Fruit fly (Drosophila melanogaster): Measurements from ENCODE around the gene ppk22.

The ppk22 gene

DNA sequence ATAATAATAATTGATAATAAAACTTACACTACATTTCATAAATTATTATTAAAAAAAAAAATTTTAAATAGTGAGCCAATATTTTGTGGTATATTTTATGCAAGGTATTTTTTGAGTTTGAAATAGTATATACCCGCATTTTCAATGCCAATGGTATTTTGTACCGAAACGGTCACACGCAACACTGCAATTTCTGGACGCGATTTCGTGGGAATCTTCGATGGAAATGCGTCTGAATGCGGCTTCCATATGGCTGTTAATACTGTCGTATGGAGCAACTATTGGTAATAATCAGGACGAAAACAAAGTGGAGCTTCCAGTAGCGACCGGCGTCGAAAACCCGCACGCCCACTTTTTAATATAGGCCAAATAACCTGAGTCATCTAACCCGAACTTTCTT is 8.2 kb downstream of the ppk22 start, which contains the start of gene Nct:
Nct (plus strand) TSS at position 173 of the 400 bp plus-strand sequence.
- 0 out of 2 replicates have a peak, but pooled peaks have one; percentile 11 for TF ChIP-seq bbx (GFP tag; IDR thresholded peaks at IDR 0.05; ENCODE audit: partially characterized antibody)
- TF ChIP-seq tap (tag; optimal IDR thresholded peaks at IDR 0.05): no peak
- no peak for TF ChIP-seq hbn (GFP tag; IDR thresholded peaks at IDR 0.05; ENCODE audit: partially characterized antibody)
- TF ChIP-seq CG13287 (GFP tag; IDR thresholded peaks at IDR 0.05; ENCODE audit: partially characterized antibody): peak; percentile 35; the same call in 1 of the 2 replicates
- no peak for TF ChIP-seq fd96Cb (tag; optimal IDR thresholded peaks at IDR 0.05)
- peak; percentile 72 for TF ChIP-seq E2f2 (GFP tag; IDR thresholded peaks at IDR 0.05)
- no peak for TF ChIP-seq stc (GFP tag; IDR thresholded peaks at IDR 0.05)
- TF ChIP-seq btn (GFP tag; optimal IDR thresholded peaks at IDR 0.05): no peak
- no peak for TF ChIP-seq aop (GFP tag; IDR thresholded peaks at IDR 0.05)
- TF ChIP-seq CG42726 (GFP tag; IDR thresholded peaks at IDR 0.05; ENCODE audit: partially characterized antibody): no peak
- peak; percentile 43 for TF ChIP-seq YL-1 (GFP tag; optimal IDR thresholded peaks at IDR 0.05)
- TF ChIP-seq zen (tag; optimal IDR thresholded peaks at IDR 0.05): no peak
- no peak for TF ChIP-seq Jarid2 (GFP tag; optimal IDR thresholded peaks at IDR 0.05)
- TF ChIP-seq CG16813 (GFP tag; IDR thresholded peaks at IDR 0.05; ENCODE audit: partially characterized antibody): no peak
- TF ChIP-seq CG9797 (GFP tag; optimal IDR thresholded peaks at IDR 0.05): peak; percentile 72
- no peak for TF ChIP-seq CG3847 (GFP tag; IDR thresholded peaks at IDR 0.05)
- TF ChIP-seq Poxn (GFP tag; IDR thresholded peaks at IDR 0.05): no peak
- 0 out of 4 replicates have a peak, but pooled peaks have one; percentile 15 for TF ChIP-seq Dll (GFP tag; IDR thresholded peaks at IDR 0.05; ENCODE audit: partially characterized antibody)
- no peak for TF ChIP-seq Drgx (GFP tag; IDR thresholded peaks at IDR 0.05)
- no peak for TF ChIP-seq Elba2 (GFP tag; optimal IDR thresholded peaks at IDR 0.05)
- no peak for TF ChIP-seq wor (GFP tag; IDR thresholded peaks at IDR 0.05)
- no peak for TF ChIP-seq Meics (GFP tag; optimal IDR thresholded peaks at IDR 0.05)
- TF ChIP-seq fu2 (GFP tag; optimal IDR thresholded peaks at IDR 0.05): no peak
- no peak for TF ChIP-seq slou (GFP tag; optimal IDR thresholded peaks at IDR 0.05)
- TF ChIP-seq shn (GFP tag; optimal IDR thresholded peaks at IDR 0.05): no peak
- no peak for TF ChIP-seq gcm (GFP tag; optimal IDR thresholded peaks at IDR 0.05)
- TF ChIP-seq Hmx (GFP tag; optimal IDR thresholded peaks at IDR 0.05): no peak
- TF ChIP-seq MBD-R2 (GFP tag; IDR thresholded peaks at IDR 0.05): peak; percentile 71; the same call in 1 of the 2 replicates
- TF ChIP-seq gfzf (GFP tag; optimal IDR thresholded peaks at IDR 0.05): peak; percentile 75
- TF ChIP-seq otp (GFP tag; IDR thresholded peaks at IDR 0.05): no peak
- peak; percentile 53 for TF ChIP-seq pzg (GFP tag; optimal IDR thresholded peaks at IDR 0.05)
- no peak for TF ChIP-seq tup (GFP tag; optimal IDR thresholded peaks at IDR 0.05)
- peak; percentile 68 for TF ChIP-seq MESR4 (GFP tag; optimal IDR thresholded peaks at IDR 0.05)
- TF ChIP-seq CG2116 (GFP tag; optimal IDR thresholded peaks at IDR 0.05): peak; percentile 7
- no peak for TF ChIP-seq sug (tag; optimal IDR thresholded peaks at IDR 0.05)
- TF ChIP-seq Ets65A (GFP tag): no peak
- no peak for TF ChIP-seq Sox102F (GFP tag; optimal IDR thresholded peaks at IDR 0.05)
- no peak for TF ChIP-seq CG5245 (GFP tag; optimal IDR thresholded peaks at IDR 0.05)
- TF ChIP-seq CG5953 (GFP tag; IDR thresholded peaks at IDR 0.05): no peak
- TF ChIP-seq amos (GFP tag; IDR thresholded peaks at IDR 0.05; ENCODE audit: partially characterized antibody): no peak
- no peak for TF ChIP-seq CG8290 (GFP tag; optimal IDR thresholded peaks at IDR 0.05)
- TF ChIP-seq CG8290 (tag; optimal IDR thresholded peaks at IDR 0.05): no peak
- TF ChIP-seq sc (optimal IDR thresholded peaks at IDR 0.05): no peak
- no peak for TF ChIP-seq sc (GFP tag; optimal IDR thresholded peaks at IDR 0.05)
- TF ChIP-seq danr (GFP tag; IDR thresholded peaks at IDR 0.05): no peak
- no peak for TF ChIP-seq cas (GFP tag; IDR thresholded peaks at IDR 0.05)
- peak; percentile 38 for TF ChIP-seq CG14710 (tag; optimal IDR thresholded peaks at IDR 0.05)
- peak in 1 of 3 experiments; percentile 22 for TF ChIP-seq Stat92E (GFP tag; optimal IDR thresholded peaks at IDR 0.05)
- no peak for TF ChIP-seq CG12219 (GFP tag; optimal IDR thresholded peaks at IDR 0.05)
- no peak for TF ChIP-seq Trl (optimal IDR thresholded peaks at IDR 0.05)
- no peak for TF ChIP-seq Trl (GFP tag; optimal IDR thresholded peaks at IDR 0.05)
- no peak for TF ChIP-seq grau (tag; optimal IDR thresholded peaks at IDR 0.05)
